Worm (Caenorhabditis elegans) whole organism, midembryonic: ENCODE data around the gene spig-1.
"Not testable (repeated sequence)": the region's sequence is repeated elsewhere in the genome, so short reads cannot be mapped to it uniquely, and the experiment has no call there.

Source experiments
- T22C8.4 ChIP-seq: fragments of 200-800 bp; sonication (Bioruptor generic); IDR thresholded peaks from 2 replicates; pipeline ENCODE4 v1.3.6; 2022; ENCODE audit warnings: missing genetic modification characterization, missing compliant biosample characterization
- cog-1 ChIP-seq: sonication (generic microtip); optimal IDR thresholded peaks from 2 replicates; lab custom pipeline; 2016; ENCODE audit warnings: missing genetic modification characterization, missing compliant biosample characterization
- flt-1 ChIP-seq: fragments of 200-800 bp; sonication (Bioruptor generic); IDR thresholded peaks from 2 replicates; pipeline ENCODE4 v1.3.6; 2022; ENCODE audit warnings: missing genetic modification characterization, missing compliant biosample characterization
- klf-2 ChIP-seq: fragments of 200-800 bp; sonication (Bioruptor generic); conservative IDR thresholded peaks from 2 replicates; pipeline ENCODE4 v1.3.6; 2022; ENCODE audit warnings: missing genetic modification reagents, missing genetic modification characterization, missing compliant biosample characterization
- med-1 ChIP-seq: sonication (generic microtip); optimal IDR thresholded peaks from 2 replicates; lab custom pipeline; 2017; ENCODE audit warnings: missing genetic modification characterization, mild to moderate bottlenecking, missing compliant biosample characterization, antibody characterized with exemption, missing genetic modification reagents; ENCODE audit not compliant: insufficient read depth
- ref-1 ChIP-seq: fragments of 200-800 bp; sonication (Bioruptor generic); conservative IDR thresholded peaks from 2 replicates; pipeline ENCODE4 v1.3.6; 2022; ENCODE audit warnings: missing genetic modification reagents, missing genetic modification characterization, missing compliant biosample characterization
- tab-1 ChIP-seq: fragments of 200-800 bp; sonication (Bioruptor generic); IDR thresholded peaks from 2 replicates; pipeline ENCODE4 v1.3.6; 2022; ENCODE audit warnings: missing genetic modification characterization, missing compliant biosample characterization
- ztf-23 ChIP-seq: fragments of 200-800 bp; sonication (Bioruptor generic); IDR thresholded peaks from 2 replicates; pipeline ENCODE4 v1.3.6; 2022; ENCODE audit warnings: missing genetic modification reagents, missing genetic modification characterization, missing compliant biosample characterization
- ztf-29 ChIP-seq: fragments of 200-800 bp; sonication (Bioruptor generic); IDR thresholded peaks from 2 replicates; pipeline ENCODE4 v1.3.6; 2022; ENCODE audit warnings: missing genetic modification reagents, missing genetic modification characterization, missing compliant biosample characterization

spig-1 gene

DNA sequence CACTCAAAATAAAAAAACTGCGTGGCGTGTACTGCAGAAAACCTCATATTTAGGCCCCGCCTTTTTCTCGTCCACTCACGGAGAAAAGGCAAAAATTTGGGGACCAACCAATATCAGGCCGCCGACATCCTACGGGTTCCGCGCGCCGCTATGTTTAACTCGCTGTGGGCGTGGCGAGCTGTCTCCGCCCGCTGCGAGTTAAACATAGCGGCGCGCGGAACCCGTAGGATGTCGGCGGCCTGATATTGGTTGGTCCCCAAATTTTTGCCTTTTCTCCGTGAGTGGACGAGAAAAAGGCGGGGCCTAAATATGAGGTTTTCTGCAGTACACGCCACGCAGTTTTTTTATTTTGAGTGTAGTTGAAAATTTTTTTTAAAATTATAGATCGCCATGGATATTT lies 11.3 kb downstream of the spig-1 start, which contains the start of gene tmem-258:
TSS of gene tmem-258 (plus strand) at position 385 of the 400 bp plus-strand sequence.
- not testable (repeated sequence) for TF ChIP-seq ztf-29 (GFP tag; lab: Robert Waterston, UW); cog-1 (tag; lab: Kevin White, UChicago); ref-1 (GFP tag; lab: Robert Waterston, UW)

DNA sequence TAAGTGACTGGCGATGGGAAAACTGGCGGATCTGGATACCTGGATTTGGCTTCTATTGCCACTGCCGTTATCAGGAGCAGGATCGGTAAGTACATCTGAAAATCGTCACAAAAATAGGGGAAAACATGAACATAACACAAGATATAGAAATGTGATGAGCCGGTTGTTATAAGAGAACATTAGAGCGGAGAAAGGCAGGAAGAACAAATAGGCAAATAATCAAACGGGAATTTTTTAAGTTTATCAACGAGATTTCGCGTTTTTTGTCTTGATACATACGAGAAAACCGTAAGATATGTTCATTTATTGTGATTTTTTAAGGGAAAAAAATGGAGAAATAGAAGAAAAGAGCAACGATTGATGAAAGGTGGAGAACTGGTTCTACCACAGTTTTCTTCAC lies 13.7 kb downstream of the spig-1 start, which contains the start of gene Y57E12AR.1:
TSS of gene Y57E12AR.1 (minus strand) at position 101 of the 400 bp plus-strand sequence.
- no peak for TF ChIP-seq ref-1 (GFP tag; lab: Robert Waterston, UW)
- TF ChIP-seq ztf-29 (GFP tag; lab: Robert Waterston, UW) = no peak
- no peak for TF ChIP-seq ztf-23 (GFP tag; lab: Robert Waterston, UW)
- no peak for TF ChIP-seq flt-1 (GFP tag; lab: Robert Waterston, UW)
- TF ChIP-seq tab-1 (GFP tag; lab: Robert Waterston, UW) = no peak
- TF ChIP-seq klf-2 (GFP tag; lab: Robert Waterston, UW) = no peak
- TF ChIP-seq T22C8.4 = no peak
- no peak for TF ChIP-seq med-1 (GFP tag; lab: Kevin White, UChicago)
- no peak for TF ChIP-seq cog-1 (tag; lab: Kevin White, UChicago)

DNA sequence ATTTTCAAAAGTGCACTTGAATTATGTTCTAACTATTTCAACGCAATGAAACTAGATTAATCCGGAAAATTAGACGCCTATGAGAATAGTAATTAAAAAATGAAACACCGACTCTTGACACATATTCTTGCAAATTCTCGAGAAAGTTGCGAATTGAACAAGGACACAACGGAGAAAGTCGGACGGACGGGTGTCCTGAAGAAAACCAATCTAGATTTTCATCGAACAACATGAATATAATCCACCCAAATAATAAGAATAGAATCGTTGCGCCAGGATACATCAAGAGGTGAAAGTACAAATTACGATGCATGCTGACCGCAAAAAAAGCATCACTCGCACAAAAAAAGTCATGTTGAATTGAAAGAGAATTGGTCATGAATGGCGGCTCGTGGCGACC lies 17.3 kb downstream of the spig-1 start:
- TF ChIP-seq med-1 (GFP tag; lab: Kevin White, UChicago) (no peak), klf-2 (GFP tag; lab: Robert Waterston, UW) (no peak), T22C8.4 (no peak), flt-1 (GFP tag; lab: Robert Waterston, UW) (no peak), cog-1 (tag; lab: Kevin White, UChicago) (no peak), ref-1 (GFP tag; lab: Robert Waterston, UW) (no peak), ztf-29 (GFP tag; lab: Robert Waterston, UW) (no peak), ztf-23 (GFP tag; lab: Robert Waterston, UW) (no peak), tab-1 (GFP tag; lab: Robert Waterston, UW) (no peak)

ce11 chrV:7069605-7070004 lies 18.1 kb downstream of the spig-1 start:
- no peak for TF ChIP-seq ref-1 (GFP tag; lab: Robert Waterston, UW)
- no peak for TF ChIP-seq med-1 (GFP tag; lab: Kevin White, UChicago)
- TF ChIP-seq cog-1 (tag; lab: Kevin White, UChicago) = no peak
- TF ChIP-seq ztf-23 (GFP tag; lab: Robert Waterston, UW) = no peak
- no peak for TF ChIP-seq T22C8.4
- TF ChIP-seq tab-1 (GFP tag; lab: Robert Waterston, UW) = no peak
- no peak for TF ChIP-seq klf-2 (GFP tag; lab: Robert Waterston, UW)
- no peak for TF ChIP-seq flt-1 (GFP tag; lab: Robert Waterston, UW)
- TF ChIP-seq ztf-29 (GFP tag; lab: Robert Waterston, UW) = no peak

- TF ChIP-seq tab-1 (GFP tag; lab: Robert Waterston, UW) (no peak), ztf-23 (GFP tag; lab: Robert Waterston, UW) (no peak), cog-1 (tag; lab: Kevin White, UChicago) (no peak), ref-1 (GFP tag; lab: Robert Waterston, UW) (no peak), T22C8.4 (no peak), flt-1 (GFP tag; lab: Robert Waterston, UW) (no peak), ztf-29 (GFP tag; lab: Robert Waterston, UW) (no peak), klf-2 (GFP tag; lab: Robert Waterston, UW) (no peak), med-1 (GFP tag; lab: Kevin White, UChicago) (no peak)
These were observed 20.8 kb downstream of the spig-1 start, which contains the start of gene F27B10.1 for ce11 chrV:7072309-7072708. TSS of gene F27B10.1 (plus strand) at chrV:7072609.

DNA sequence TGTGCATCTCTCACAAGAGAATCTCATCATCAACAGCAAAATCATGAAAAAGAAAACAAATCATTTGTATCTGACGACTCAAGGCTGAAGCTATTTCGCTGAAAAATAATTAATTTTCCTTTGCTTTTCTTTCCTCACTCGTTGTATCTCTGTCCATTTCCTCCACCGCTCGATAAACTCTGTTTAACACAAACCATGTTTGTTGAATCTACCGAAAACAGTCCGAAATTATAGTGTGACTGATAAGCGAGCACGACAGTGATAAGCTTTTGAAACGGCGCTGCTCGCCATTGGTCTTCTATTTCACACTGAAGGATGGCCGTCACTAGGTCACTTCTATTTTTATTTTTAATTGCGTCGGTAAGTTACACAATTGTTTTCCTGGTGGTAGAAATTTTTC lies 24.1 kb downstream of the spig-1 start, which contains the start of gene npa-1:
TSS of gene npa-1 (plus strand) at position 142 of the 400 bp plus-strand sequence.
- TF ChIP-seq ztf-23 (GFP tag; lab: Robert Waterston, UW) (no peak), tab-1 (GFP tag; lab: Robert Waterston, UW) (no peak), ztf-29 (GFP tag; lab: Robert Waterston, UW) (no peak), med-1 (GFP tag; lab: Kevin White, UChicago) (no peak), flt-1 (GFP tag; lab: Robert Waterston, UW) (no peak), cog-1 (tag; lab: Kevin White, UChicago) (no peak), ref-1 (GFP tag; lab: Robert Waterston, UW) (no peak), klf-2 (GFP tag; lab: Robert Waterston, UW) (no peak), T22C8.4 (no peak)

ce11 chrV:7076161-7076560 lies 24.6 kb downstream of the spig-1 start:
- TF ChIP-seq cog-1 (tag; lab: Kevin White, UChicago) = no peak
- TF ChIP-seq med-1 (GFP tag; lab: Kevin White, UChicago) = no peak
- no peak for TF ChIP-seq tab-1 (GFP tag; lab: Robert Waterston, UW)
- TF ChIP-seq T22C8.4 = no peak
- no peak for TF ChIP-seq flt-1 (GFP tag; lab: Robert Waterston, UW)
- TF ChIP-seq ztf-23 (GFP tag; lab: Robert Waterston, UW) = no peak
- TF ChIP-seq ref-1 (GFP tag; lab: Robert Waterston, UW) = no peak
- TF ChIP-seq ztf-29 (GFP tag; lab: Robert Waterston, UW) = no peak
- no peak for TF ChIP-seq klf-2 (GFP tag; lab: Robert Waterston, UW)

DNA sequence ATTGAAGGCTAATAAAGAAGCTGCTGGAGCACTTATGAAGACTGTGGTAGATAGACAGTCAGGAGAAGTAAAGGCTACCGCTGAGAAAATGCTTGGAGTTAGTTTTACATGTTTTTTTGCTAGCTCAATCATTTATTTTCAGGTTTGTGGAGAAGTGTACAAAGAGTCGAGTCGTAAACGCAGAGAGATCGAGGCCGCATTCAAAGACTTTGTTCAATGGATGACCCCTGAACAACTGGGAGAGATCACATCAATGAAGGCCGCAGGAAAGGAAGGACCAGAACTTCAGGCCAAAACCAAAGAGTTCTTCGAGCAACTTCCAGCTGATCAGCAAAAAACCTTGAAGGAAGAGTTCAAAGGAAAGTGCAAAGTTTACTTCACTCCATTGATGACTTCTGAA lies 27.2 kb downstream of the spig-1 start:
- no peak for TF ChIP-seq klf-2 (GFP tag; lab: Robert Waterston, UW)
- TF ChIP-seq tab-1 (GFP tag; lab: Robert Waterston, UW) = no peak
- no peak for TF ChIP-seq ref-1 (GFP tag; lab: Robert Waterston, UW)
- no peak for TF ChIP-seq flt-1 (GFP tag; lab: Robert Waterston, UW)
- no peak for TF ChIP-seq ztf-29 (GFP tag; lab: Robert Waterston, UW)
- no peak for TF ChIP-seq T22C8.4
- TF ChIP-seq cog-1 (tag; lab: Kevin White, UChicago) = no peak
- TF ChIP-seq med-1 (GFP tag; lab: Kevin White, UChicago) = no peak
- no peak for TF ChIP-seq ztf-23 (GFP tag; lab: Robert Waterston, UW)

ce11 chrV:7079388-7079787 lies 27.9 kb downstream of the spig-1 start:
- TF ChIP-seq T22C8.4 (no peak), cog-1 (tag; lab: Kevin White, UChicago) (no peak), tab-1 (GFP tag; lab: Robert Waterston, UW) (no peak), flt-1 (GFP tag; lab: Robert Waterston, UW) (no peak)
